Worm (Caenorhabditis elegans) whole organism, midembryonic: ENCODE data around the gene sptf-2.

Experiments
- T22C8.4 ChIP-seq: fragments of 200-800 bp; sonication (Bioruptor generic); IDR thresholded peaks from 2 replicates; pipeline ENCODE4 v1.3.6; 2022; ENCODE audit warnings: missing genetic modification characterization, missing compliant biosample characterization
- cog-1 ChIP-seq: sonication (generic microtip); optimal IDR thresholded peaks from 2 replicates; lab custom pipeline; 2016; ENCODE audit warnings: missing genetic modification characterization, missing compliant biosample characterization
- flt-1 ChIP-seq: fragments of 200-800 bp; sonication (Bioruptor generic); IDR thresholded peaks from 2 replicates; pipeline ENCODE4 v1.3.6; 2022; ENCODE audit warnings: missing genetic modification characterization, missing compliant biosample characterization
- klf-2 ChIP-seq: fragments of 200-800 bp; sonication (Bioruptor generic); conservative IDR thresholded peaks from 2 replicates; pipeline ENCODE4 v1.3.6; 2022; ENCODE audit warnings: missing genetic modification reagents, missing genetic modification characterization, missing compliant biosample characterization
- med-1 ChIP-seq: sonication (generic microtip); optimal IDR thresholded peaks from 2 replicates; lab custom pipeline; 2017; ENCODE audit warnings: missing genetic modification characterization, mild to moderate bottlenecking, missing compliant biosample characterization, antibody characterized with exemption, missing genetic modification reagents; ENCODE audit not compliant: insufficient read depth
- ref-1 ChIP-seq: fragments of 200-800 bp; sonication (Bioruptor generic); conservative IDR thresholded peaks from 2 replicates; pipeline ENCODE4 v1.3.6; 2022; ENCODE audit warnings: missing genetic modification reagents, missing genetic modification characterization, missing compliant biosample characterization
- tab-1 ChIP-seq: fragments of 200-800 bp; sonication (Bioruptor generic); IDR thresholded peaks from 2 replicates; pipeline ENCODE4 v1.3.6; 2022; ENCODE audit warnings: missing genetic modification characterization, missing compliant biosample characterization
- ztf-23 ChIP-seq: fragments of 200-800 bp; sonication (Bioruptor generic); IDR thresholded peaks from 2 replicates; pipeline ENCODE4 v1.3.6; 2022; ENCODE audit warnings: missing genetic modification reagents, missing genetic modification characterization, missing compliant biosample characterization
- ztf-29 ChIP-seq: fragments of 200-800 bp; sonication (Bioruptor generic); IDR thresholded peaks from 2 replicates; pipeline ENCODE4 v1.3.6; 2022; ENCODE audit warnings: missing genetic modification reagents, missing genetic modification characterization, missing compliant biosample characterization

The sptf-2 gene

DNA sequence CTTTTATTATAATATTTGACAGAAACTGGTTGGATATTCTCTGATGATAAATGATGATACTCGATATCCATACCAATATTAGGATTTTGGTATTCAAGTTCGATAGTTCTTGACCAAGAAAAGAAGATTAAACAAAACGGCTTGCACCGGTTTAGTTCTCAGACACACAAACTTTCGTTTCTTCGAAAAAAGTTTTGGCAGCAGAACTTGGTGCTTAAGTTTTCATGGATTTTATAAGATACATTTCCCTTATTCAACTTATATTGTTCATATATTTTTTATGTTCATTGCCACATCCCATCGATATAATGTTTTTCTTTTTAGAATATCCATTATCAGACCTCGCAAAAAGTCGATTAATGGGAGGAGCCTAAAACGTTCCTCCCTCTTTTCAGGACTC lies 34.6 kb upstream of the sptf-2 start, which contains the start of gene aptf-4:
TSS of gene aptf-4 (plus strand) at position 301 of the 400 bp plus-strand sequence.
- TF ChIP-seq klf-2 (GFP tag; lab: Robert Waterston, UW), result no peak
- TF ChIP-seq flt-1 (GFP tag; lab: Robert Waterston, UW), result no peak
- no peak for TF ChIP-seq cog-1 (tag; lab: Kevin White, UChicago)
- TF ChIP-seq T22C8.4, result no peak
- no peak for TF ChIP-seq ref-1 (GFP tag; lab: Robert Waterston, UW)
- no peak for TF ChIP-seq tab-1 (GFP tag; lab: Robert Waterston, UW)
- no peak for TF ChIP-seq ztf-29 (GFP tag; lab: Robert Waterston, UW)
- TF ChIP-seq med-1 (GFP tag; lab: Kevin White, UChicago), result no peak
- no peak for TF ChIP-seq ztf-23 (GFP tag; lab: Robert Waterston, UW)

DNA sequence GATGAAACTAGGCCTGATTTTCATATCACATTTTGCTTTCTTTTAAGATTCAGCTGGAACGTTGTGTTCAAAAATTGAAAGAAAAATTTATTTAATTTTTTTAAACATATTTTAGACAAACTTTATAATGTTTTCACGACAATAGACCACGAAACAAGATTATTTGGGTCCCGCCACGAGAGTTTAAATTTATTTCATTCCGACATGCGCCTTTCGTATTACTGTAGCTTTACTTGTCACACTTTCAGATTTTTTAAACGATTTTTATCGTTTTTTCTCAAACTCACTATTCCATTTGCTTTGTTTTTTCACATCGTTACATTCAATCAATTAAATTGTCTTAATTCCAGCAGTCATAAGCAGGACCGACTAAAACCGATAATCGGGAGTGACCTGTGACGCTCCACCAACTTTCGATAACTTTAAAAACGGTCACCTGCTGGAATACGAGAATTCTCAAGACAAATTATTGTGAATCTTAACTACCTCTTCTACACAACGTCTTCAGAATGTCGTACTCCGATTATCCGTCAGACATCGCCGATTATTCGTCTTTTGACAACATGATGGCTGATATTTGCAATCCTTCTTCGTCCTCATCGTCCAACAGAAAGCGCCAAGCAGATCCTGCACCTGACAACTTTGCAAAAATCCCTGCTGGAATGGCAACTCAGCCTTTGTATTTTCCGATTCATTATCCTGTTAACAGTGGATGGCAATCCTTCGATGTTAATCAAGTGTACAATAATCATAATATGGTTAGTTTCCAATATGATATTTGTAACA lies 31.2 kb upstream of the sptf-2 start, which contains the start of gene aptf-3:
TSS of gene aptf-3 (plus strand) at position 351 of the 786 bp plus-strand sequence.
- TF ChIP-seq med-1 (GFP tag; lab: Kevin White, UChicago), result no peak
- no peak for TF ChIP-seq cog-1 (tag; lab: Kevin White, UChicago)
- TF ChIP-seq T22C8.4, result no peak
- TF ChIP-seq ref-1 (GFP tag; lab: Robert Waterston, UW), result no peak
- TF ChIP-seq ztf-23 (GFP tag; lab: Robert Waterston, UW), result no peak
- no peak for TF ChIP-seq tab-1 (GFP tag; lab: Robert Waterston, UW)
- TF ChIP-seq ztf-29 (GFP tag; lab: Robert Waterston, UW), result no peak
- TF ChIP-seq klf-2 (GFP tag; lab: Robert Waterston, UW), result no peak
- TF ChIP-seq flt-1 (GFP tag; lab: Robert Waterston, UW), result no peak

- no peak for TF ChIP-seq cog-1 (tag; lab: Kevin White, UChicago)
- TF ChIP-seq T22C8.4, result no peak
- TF ChIP-seq med-1 (GFP tag; lab: Kevin White, UChicago), result no peak
- no peak for TF ChIP-seq ref-1 (GFP tag; lab: Robert Waterston, UW)
- TF ChIP-seq ztf-23 (GFP tag; lab: Robert Waterston, UW), result no peak
- TF ChIP-seq ztf-29 (GFP tag; lab: Robert Waterston, UW), result no peak
- no peak for TF ChIP-seq tab-1 (GFP tag; lab: Robert Waterston, UW)
- no peak for TF ChIP-seq klf-2 (GFP tag; lab: Robert Waterston, UW)
- TF ChIP-seq flt-1 (GFP tag; lab: Robert Waterston, UW), result no peak
These were observed 26.0 kb upstream of the sptf-2 start, which contains the start of gene F28C6.5 for ce11 chrII:8599214-8599613. Gene F28C6.5 (plus strand): TSS chrII:8599514.

- TF ChIP-seq ztf-29 (GFP tag; lab: Robert Waterston, UW) (no peak), cog-1 (tag; lab: Kevin White, UChicago) (no peak), med-1 (GFP tag; lab: Kevin White, UChicago) (no peak), T22C8.4 (no peak), flt-1 (GFP tag; lab: Robert Waterston, UW) (no peak), ztf-23 (GFP tag; lab: Robert Waterston, UW) (no peak), ref-1 (GFP tag; lab: Robert Waterston, UW) (no peak), klf-2 (GFP tag; lab: Robert Waterston, UW) (no peak), tab-1 (GFP tag; lab: Robert Waterston, UW) (no peak)
These were observed 25.1 kb upstream of the sptf-2 start, which contains the start of gene pigg-1 for ce11 chrII:8600165-8600564. Gene pigg-1 (minus strand): TSS chrII:8600265.

- TF ChIP-seq flt-1 (GFP tag; lab: Robert Waterston, UW), result no peak
- no peak for TF ChIP-seq klf-2 (GFP tag; lab: Robert Waterston, UW)
- TF ChIP-seq med-1 (GFP tag; lab: Kevin White, UChicago), result no peak
- TF ChIP-seq T22C8.4, result no peak
- no peak for TF ChIP-seq cog-1 (tag; lab: Kevin White, UChicago)
- no peak for TF ChIP-seq tab-1 (GFP tag; lab: Robert Waterston, UW)
- TF ChIP-seq ztf-23 (GFP tag; lab: Robert Waterston, UW), result no peak
- no peak for TF ChIP-seq ref-1 (GFP tag; lab: Robert Waterston, UW)
- TF ChIP-seq ztf-29 (GFP tag; lab: Robert Waterston, UW), result no peak
These were observed 22.8 kb upstream of the sptf-2 start, which contains the start of the genes cpf-1 and rpl-26 for ce11 chrII:8602337-8602944. Gene cpf-1 (minus strand): TSS chrII:8602440. Gene rpl-26 (plus strand): TSS chrII:8602785.

- TF ChIP-seq ztf-23 (GFP tag; lab: Robert Waterston, UW) (no peak), tab-1 (GFP tag; lab: Robert Waterston, UW) (no peak), med-1 (GFP tag; lab: Kevin White, UChicago) (no peak), cog-1 (tag; lab: Kevin White, UChicago) (no peak), ref-1 (GFP tag; lab: Robert Waterston, UW) (no peak), flt-1 (GFP tag; lab: Robert Waterston, UW) (no peak), klf-2 (GFP tag; lab: Robert Waterston, UW) (no peak), T22C8.4 (no peak), ztf-29 (GFP tag; lab: Robert Waterston, UW) (no peak)
These were observed 21.5 kb upstream of the sptf-2 start, which contains the start of gene suf-1 for ce11 chrII:8603567-8604359. Gene suf-1 (plus strand): TSS chrII:8603846.

DNA sequence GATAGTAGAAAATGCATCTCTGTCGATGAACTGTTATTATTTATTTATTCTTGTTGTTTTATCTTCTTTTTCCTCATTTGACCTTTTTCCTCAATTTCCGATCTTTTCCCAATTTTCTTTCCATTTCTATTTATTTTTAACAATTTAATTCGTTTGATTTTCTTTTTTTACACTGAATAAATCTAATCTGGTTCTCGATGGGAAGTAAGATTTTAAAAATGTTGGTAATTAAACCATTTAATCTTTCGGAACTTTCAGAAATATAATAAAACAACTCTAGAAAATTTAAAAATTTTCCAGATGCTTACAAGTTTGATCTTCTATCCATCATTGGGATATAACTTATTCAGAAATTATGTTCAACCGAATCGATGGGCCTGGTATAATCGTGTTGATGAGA lies 18.7 kb upstream of the sptf-2 start, which contains the start of gene F28C6.8:
TSS of gene F28C6.8 (plus strand) at position 301 of the 400 bp plus-strand sequence.
- TF ChIP-seq ztf-23 (GFP tag; lab: Robert Waterston, UW) (no peak), cog-1 (tag; lab: Kevin White, UChicago) (no peak)

DNA sequence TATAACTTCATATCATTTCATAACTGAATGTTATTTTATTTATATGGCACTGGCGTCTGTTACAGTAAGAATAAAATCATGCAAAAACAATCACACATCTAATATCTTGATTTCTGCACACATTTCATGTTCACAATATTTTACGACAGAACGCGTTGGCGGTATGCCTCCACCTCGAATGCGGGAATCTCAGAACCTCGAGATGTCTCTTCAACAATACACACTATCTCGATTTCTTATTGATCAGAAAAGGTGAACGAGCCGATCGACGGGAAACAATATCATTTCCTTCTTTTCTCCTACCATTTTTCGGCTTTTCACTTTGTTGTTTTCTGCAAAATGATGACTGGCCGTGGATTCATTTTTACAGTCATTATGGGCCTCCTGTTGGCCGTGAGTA lies 17.6 kb upstream of the sptf-2 start, which contains the start of gene F28C6.10:
TSS of gene F28C6.10 (plus strand) at position 301 of the 400 bp plus-strand sequence.
- TF ChIP-seq ref-1 (GFP tag; lab: Robert Waterston, UW) (no peak), klf-2 (GFP tag; lab: Robert Waterston, UW) (no peak), T22C8.4 (no peak), med-1 (GFP tag; lab: Kevin White, UChicago) (no peak), flt-1 (GFP tag; lab: Robert Waterston, UW) (no peak), ztf-23 (GFP tag; lab: Robert Waterston, UW) (no peak), ztf-29 (GFP tag; lab: Robert Waterston, UW) (no peak), cog-1 (tag; lab: Kevin White, UChicago) (no peak), tab-1 (GFP tag; lab: Robert Waterston, UW) (no peak)
